Fruit fly (Drosophila melanogaster) whole organism, pupa: ENCODE data around the gene repo.

Experiments
- CG17806 ChIP-seq: fragments of 200-800 bp; sonication (Bioruptor generic); optimal IDR thresholded peaks from 2 replicates; lab custom pipeline; 2018; ENCODE audit warnings: missing biosample characterization, mild to moderate bottlenecking, missing genetic modification characterization, moderate library complexity
- CG34367 ChIP-seq: fragments of 200-800 bp; sonication (Bioruptor generic); optimal IDR thresholded peaks from 2 replicates; lab custom pipeline; 2018; ENCODE audit warnings: missing biosample characterization, mild to moderate bottlenecking, missing genetic modification characterization
- CG8159 ChIP-seq: fragments of 200-800 bp; sonication (Bioruptor generic); optimal IDR thresholded peaks from 3 replicates; lab custom pipeline; 2018; ENCODE audit warnings: missing biosample characterization, mild to moderate bottlenecking, missing genetic modification characterization, moderate library complexity
- D1 ChIP-seq: fragments of 200-800 bp; sonication (Bioruptor generic); optimal IDR thresholded peaks from 2 replicates; lab custom pipeline; 2018; ENCODE audit warnings: missing biosample characterization, mild to moderate bottlenecking, missing genetic modification characterization, moderate library complexity
- Pif1B ChIP-seq: fragments of 200-800 bp; sonication (Bioruptor generic); optimal IDR thresholded peaks from 3 replicates; lab custom pipeline; 2016; ENCODE audit warnings: missing biosample characterization, missing genetic modification characterization
- rn ChIP-seq: fragments of 200-800 bp; sonication (Bioruptor generic); IDR thresholded peaks from 2 replicates; pipeline ENCODE4 v1.3.6; 2022; ENCODE audit warnings: missing biosample characterization, missing genetic modification characterization

DNA sequence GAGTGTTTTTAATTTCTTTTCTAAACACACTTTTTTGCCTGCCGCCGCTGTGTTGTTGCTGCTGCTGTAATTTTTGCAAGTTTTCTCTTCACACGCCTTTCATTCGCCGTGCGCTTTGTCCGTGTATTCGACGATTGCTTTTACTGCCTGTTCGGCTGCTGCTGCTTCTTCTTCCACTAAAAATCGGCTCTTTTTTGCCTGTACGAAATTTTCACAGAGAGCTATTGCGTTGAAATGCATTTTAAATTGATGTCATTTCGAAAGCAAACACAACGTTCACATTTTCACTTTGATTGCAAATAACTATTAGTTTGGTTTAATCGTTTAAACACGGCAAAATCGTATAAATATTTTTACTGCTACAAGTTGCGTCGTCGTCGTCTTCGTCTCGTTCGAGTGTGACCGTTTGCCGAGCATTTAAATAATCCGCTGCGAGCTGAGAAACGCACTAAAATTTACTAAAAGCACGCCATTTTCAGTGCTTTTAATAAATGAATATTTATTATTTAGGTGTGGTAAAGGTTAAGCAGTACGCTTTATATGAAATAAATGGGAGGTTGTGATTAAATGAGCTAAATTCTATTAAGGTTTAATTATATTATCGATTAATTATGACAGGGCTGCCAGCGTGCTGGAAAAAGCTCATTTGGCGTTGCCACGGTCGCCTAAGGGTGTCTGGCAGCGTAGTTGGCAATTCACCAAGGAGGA, 36.7 kb upstream of the repo start, which contains the start of the genes Ssdp and CG7985:
- no peak for TF ChIP-seq CG17806 (tag; lab: Kevin White, UChicago)
- no peak for TF ChIP-seq CG34367 (tag; lab: Kevin White, UChicago)
- TF ChIP-seq CG8159 (tag; lab: Kevin White, UChicago): no peak
- TF ChIP-seq rn: no peak
- TF ChIP-seq D1 (tag; lab: Kevin White, UChicago): no peak
- TF ChIP-seq Pif1B (GFP tag; lab: Kevin White, UChicago): no peak
